Worm (Caenorhabditis elegans): ENCODE data around the gene dhs-26.

Gene dhs-26

DNA sequence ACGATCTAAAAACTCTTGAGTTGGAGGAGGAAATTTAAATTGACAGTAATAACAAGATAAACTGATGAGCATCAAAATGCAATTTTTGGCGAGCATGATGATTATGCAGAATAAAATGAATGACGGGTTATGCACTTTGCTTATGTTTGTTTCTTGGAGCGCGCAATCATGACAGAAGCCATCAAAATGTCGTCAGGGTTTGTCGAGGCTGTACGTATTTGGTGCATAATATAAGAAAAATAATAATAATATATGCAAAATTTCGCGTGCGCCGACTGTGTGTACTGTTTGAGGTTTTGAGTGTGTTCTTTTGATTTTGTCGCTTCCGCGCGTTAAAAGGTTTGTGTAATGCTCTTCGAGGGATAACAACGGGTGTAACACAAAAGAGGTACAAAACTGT is 12.0 kb downstream of the dhs-26 start, which contains the start of gene nspg-4 (continued):
- TF ChIP-seq vab-7 (GFP tag; IDR thresholded peaks at IDR 0.05) (no peak), ces-1 (GFP tag; optimal IDR thresholded peaks at IDR 0.05) (no peak), hlh-11 (tag; optimal IDR thresholded peaks at IDR 0.05) (no peak)

DNA sequence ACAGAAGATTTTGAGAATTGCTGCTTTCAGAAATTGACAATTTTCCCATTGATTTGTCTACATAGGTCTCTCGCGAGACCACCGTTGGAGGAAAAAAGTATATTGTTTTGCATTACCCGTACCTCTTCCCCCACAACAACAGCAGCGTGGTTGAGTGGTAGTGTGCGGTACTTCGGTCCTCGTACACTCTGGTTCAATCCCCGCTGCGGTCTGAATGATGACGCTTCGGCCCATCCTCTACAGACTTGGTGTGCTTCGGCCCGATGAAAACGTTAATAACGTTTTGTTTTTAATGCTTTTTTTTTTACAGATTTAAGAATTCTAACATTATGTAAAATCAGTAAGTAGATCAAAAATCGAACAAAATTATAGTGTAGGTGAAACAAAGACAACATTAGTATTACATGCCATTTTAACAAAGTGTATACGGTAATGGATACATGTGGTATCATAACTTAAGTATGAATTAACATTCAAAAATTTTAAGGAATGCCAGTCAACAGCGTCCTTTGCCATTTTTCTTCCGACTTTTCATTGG is 14.3 kb downstream of the dhs-26 start, which contains the start of gene ZK816.3:
Gene ZK816.3 (plus strand): TSS at position 488 of the 538 bp plus-strand sequence.
- TF ChIP-seq nhr-25 (tag; optimal IDR thresholded peaks at IDR 0.05; ENCODE audit: borderline replicate concordance, insufficient read depth), result no peak
- TF ChIP-seq egl-43 (GFP tag; IDR thresholded peaks at IDR 0.05), result peak; percentile 85
- TF ChIP-seq T20F7.1 (GFP tag; optimal IDR thresholded peaks at IDR 0.05), result no peak
- peak; percentile 65; the same call in 1 of the 2 replicates for TF ChIP-seq dmd-8 (GFP tag; IDR thresholded peaks at IDR 0.05)
- TF ChIP-seq lir-3 (tag; optimal IDR thresholded peaks at IDR 0.05), result peak; percentile 26
- no peak for TF ChIP-seq fos-1 (tag; optimal IDR thresholded peaks at IDR 0.05)
- peak; percentile 33 for TF ChIP-seq aha-1 (tag)
- TF ChIP-seq Y48G9A.11 (GFP tag; IDR thresholded peaks at IDR 0.05), result no peak
- TF ChIP-seq set-16 (GFP tag; IDR thresholded peaks at IDR 0.05), result peak; percentile 27; the same call in 1 of the 2 replicates
- TF ChIP-seq zip-11 (GFP tag; IDR thresholded peaks at IDR 0.05), result 0 out of 2 replicates have a peak, but pooled peaks have one; percentile 21
- TF ChIP-seq jun-1 (tag; optimal IDR thresholded peaks at IDR 0.05), result no peak
- 0 out of 2 replicates have a peak, but pooled peaks have one; percentile 26 for TF ChIP-seq lin-1 (GFP tag; IDR thresholded peaks at IDR 0.05)
- peak; percentile 80 for TF ChIP-seq pha-4 (GFP tag; IDR thresholded peaks at IDR 0.05)
- no peak for TF ChIP-seq pha-4 (tag; optimal IDR thresholded peaks at IDR 0.05)
- TF ChIP-seq hlh-11 (tag; optimal IDR thresholded peaks at IDR 0.05), result peak; percentile 21
- TF ChIP-seq lin-38 (GFP tag; IDR thresholded peaks at IDR 0.05), result peak; percentile 66
- peak in 1 of 2 experiments; percentile 20 for TF ChIP-seq daf-16 (GFP tag; optimal IDR thresholded peaks at IDR 0.05)
- peak; percentile 51 for TF ChIP-seq daf-16 (tag; optimal IDR thresholded peaks at IDR 0.05)
- TF ChIP-seq pqm-1 (tag; optimal IDR thresholded peaks at IDR 0.05), result no peak
- TF ChIP-seq egl-27 (tag; optimal IDR thresholded peaks at IDR 0.05), result no peak
- no peak for TF ChIP-seq aly-2 (tag; optimal IDR thresholded peaks at IDR 0.05)
- peak; percentile 13 for TF ChIP-seq hlh-30 (tag; optimal IDR thresholded peaks at IDR 0.05; ENCODE audit: insufficient read depth)
- no peak for TF ChIP-seq ZK546.5 (tag; optimal IDR thresholded peaks at IDR 0.05)
- TF ChIP-seq Y75B8A.6 (GFP tag; IDR thresholded peaks at IDR 0.05), result no peak
- 0 out of 2 replicates have a peak, but pooled peaks have one; percentile 37 for TF ChIP-seq F26F4.8 (GFP tag; conservative IDR thresholded peaks at IDR 0.05)
- TF ChIP-seq mxl-3 (GFP tag; optimal IDR thresholded peaks at IDR 0.05), result peak; percentile 25
- TF ChIP-seq lim-7 (GFP tag; IDR thresholded peaks at IDR 0.05), result peak; percentile 80
- TF ChIP-seq unc-130 (GFP tag; optimal IDR thresholded peaks at IDR 0.05), result peak; percentile 20
- TF ChIP-seq Y105C5A.15 (GFP tag; IDR thresholded peaks at IDR 0.05), result 0 out of 2 replicates have a peak, but pooled peaks have one; percentile 57
- TF ChIP-seq arid-1 (GFP tag; conservative IDR thresholded peaks at IDR 0.05), result 0 out of 2 replicates have a peak, but pooled peaks have one; percentile 43
- peak; percentile 67 for TF ChIP-seq duxl-1 (tag; optimal IDR thresholded peaks at IDR 0.05; ENCODE audit: poor library complexity)
- TF ChIP-seq rbr-2 (tag; optimal IDR thresholded peaks at IDR 0.05), result peak; percentile 45
- TF ChIP-seq zip-2 (tag; optimal IDR thresholded peaks at IDR 0.05), result no peak
- 0 out of 4 replicates have a peak, but pooled peaks of 1 of the 2 experiments have one; percentile 15 for TF ChIP-seq madf-5 (GFP tag; IDR thresholded peaks at IDR 0.05)
- peak; percentile 32; the same call in 1 of the 2 replicates for TF ChIP-seq T26A8.4 (GFP tag; IDR thresholded peaks at IDR 0.05)
- peak; percentile 73 for TF ChIP-seq vab-7 (GFP tag; IDR thresholded peaks at IDR 0.05)
- TF ChIP-seq nhr-28 (tag; optimal IDR thresholded peaks at IDR 0.05), result no peak
- peak in 1 of 2 experiments; percentile 9 for TF ChIP-seq unc-62 (GFP tag; optimal IDR thresholded peaks at IDR 0.05 in 1 of 2)
- no peak for TF ChIP-seq unc-62 (tag; optimal IDR thresholded peaks at IDR 0.05)
- peak; percentile 29; the same call in 1 of the 2 replicates for TF ChIP-seq hmg-1.1 (GFP tag; IDR thresholded peaks at IDR 0.05)
- TF ChIP-seq snpc-1.2 (GFP tag; IDR thresholded peaks at IDR 0.05), result peak; percentile 68
- TF ChIP-seq dve-1 (tag; optimal IDR thresholded peaks at IDR 0.05; ENCODE audit: insufficient read depth), result peak; percentile 45
- no peak for TF ChIP-seq snpc-4 (tag; optimal IDR thresholded peaks at IDR 0.05)
- peak; percentile 41; the same call in 1 of the 2 replicates for TF ChIP-seq dmd-6 (GFP tag; IDR thresholded peaks at IDR 0.05)
- TF ChIP-seq zfp-2 (tag; optimal IDR thresholded peaks at IDR 0.05), result no peak
- peak; percentile 64; the same call in 1 of the 2 replicates for TF ChIP-seq ctbp-1 (GFP tag; IDR thresholded peaks at IDR 0.05)
- TF ChIP-seq nhr-42 (GFP tag; IDR thresholded peaks at IDR 0.05), result 0 out of 2 replicates have a peak, but pooled peaks have one; percentile 21

Data from whole organism, L4 larva.